Worm (Caenorhabditis elegans) whole organism, L2 larva: ENCODE measurements around the gene sdc-2.

Experiments
- C34F6.9 ChIP-seq: fragments of 150-350 bp; optimal IDR thresholded peaks from 2 replicates; lab custom pipeline; 2014; ENCODE audit warnings: missing biosample characterization, missing genetic modification characterization
- F13H6.1 ChIP-seq: sonication (generic microtip); optimal IDR thresholded peaks from 2 replicates; lab custom pipeline; 2016; ENCODE audit warnings: missing genetic modification characterization, missing compliant biosample characterization
- R02D3.7 ChIP-seq: fragments of 150-350 bp; optimal IDR thresholded peaks from 2 replicates; lab custom pipeline; 2014; ENCODE audit warnings: missing biosample characterization, missing genetic modification characterization
- Y55F3AM.14 ChIP-seq: fragments of 200-800 bp; sonication (Bioruptor generic); optimal IDR thresholded peaks from 2 replicates; lab custom pipeline; 2018; ENCODE audit warnings: mild to moderate bottlenecking, missing genetic modification characterization, missing compliant biosample characterization
- ZK546.5 ChIP-seq: sonication (generic microtip); optimal IDR thresholded peaks from 2 replicates; lab custom pipeline; 2017; ENCODE audit warnings: missing biosample characterization, missing genetic modification characterization
- alr-1 ChIP-seq: fragments of 150-350 bp; optimal IDR thresholded peaks from 2 replicates; lab custom pipeline; 2014; ENCODE audit warnings: missing biosample characterization, missing genetic modification characterization
- ceh-16 ChIP-seq: fragments of 150-350 bp; optimal IDR thresholded peaks from 2 replicates; lab custom pipeline; 2014; ENCODE audit warnings: missing biosample characterization, missing genetic modification characterization
- ceh-82 ChIP-seq: fragments of 150-350 bp; optimal IDR thresholded peaks from 2 replicates; lab custom pipeline; 2014; ENCODE audit warnings: missing biosample characterization, missing genetic modification characterization
- crh-2 ChIP-seq: sonication (generic microtip); optimal IDR thresholded peaks from 2 replicates; lab custom pipeline; 2017; ENCODE audit warnings: missing biosample characterization, missing genetic modification characterization
- egl-27 ChIP-seq: sonication (generic microtip); optimal IDR thresholded peaks from 3 replicates; lab custom pipeline; 2017; ENCODE audit warnings: missing biosample characterization, missing genetic modification reagents, missing genetic modification characterization
- elt-1 ChIP-seq: fragments of 150-350 bp; optimal IDR thresholded peaks from 2 replicates; lab custom pipeline; 2014; ENCODE audit warnings: missing biosample characterization, missing genetic modification characterization
- fos-1 ChIP-seq: fragments of 150-350 bp; optimal IDR thresholded peaks from 2 replicates; lab custom pipeline; 2014; ENCODE audit warnings: missing biosample characterization, missing genetic modification characterization
- gmeb-1 ChIP-seq: fragments of 150-350 bp; optimal IDR thresholded peaks from 2 replicates; lab custom pipeline; 2014; ENCODE audit warnings: missing biosample characterization, missing genetic modification characterization
- lin-39 ChIP-seq: fragments of 150-350 bp; optimal IDR thresholded peaks from 2 replicates; lab custom pipeline; 2014; ENCODE audit warnings: missing biosample characterization, missing genetic modification reagents, missing genetic modification characterization
- lsy-2 ChIP-seq, 2 experiments: fragments of 150-350 bp in 1 of 2; sonication (generic microtip) in 1 of 2; optimal IDR thresholded peaks; 2 replicates each; lab custom pipeline; 2014 to 2017; ENCODE audit warnings: missing biosample characterization in 2 of 2, missing genetic modification characterization in 2 of 2
- mab-5 ChIP-seq: fragments of 150-350 bp; optimal IDR thresholded peaks from 2 replicates; lab custom pipeline; 2014; ENCODE audit warnings: missing biosample characterization, missing genetic modification characterization
- mdl-1 ChIP-seq, 2 experiments: fragments of 150-350 bp in 1 of 2; sonication (generic microtip) in 1 of 2; optimal IDR thresholded peaks; 2 replicates each; lab custom pipeline; 2017; ENCODE audit warnings: missing biosample characterization in 2 of 2, missing genetic modification characterization in 2 of 2
- nhr-10 ChIP-seq: sonication (generic microtip); optimal IDR thresholded peaks from 2 replicates; lab custom pipeline; 2017; ENCODE audit warnings: missing biosample characterization, missing genetic modification characterization
- nhr-11 ChIP-seq: fragments of 150-350 bp; optimal IDR thresholded peaks from 2 replicates; lab custom pipeline; 2014; ENCODE audit warnings: missing biosample characterization, missing genetic modification characterization
- nhr-129 ChIP-seq: fragments of 150-350 bp; optimal IDR thresholded peaks from 2 replicates; lab custom pipeline; 2014; ENCODE audit warnings: missing biosample characterization, missing genetic modification characterization
- nhr-21 ChIP-seq: fragments of 150-350 bp; optimal IDR thresholded peaks from 2 replicates; lab custom pipeline; 2014; ENCODE audit warnings: missing biosample characterization, missing genetic modification characterization
- nhr-25 ChIP-seq: fragments of 150-350 bp; sonication (generic microtip); optimal IDR thresholded peaks from 3 replicates; lab custom pipeline; 2014; ENCODE audit warnings: missing biosample characterization, missing genetic modification characterization
- nhr-77 ChIP-seq: fragments of 150-350 bp; optimal IDR thresholded peaks from 2 replicates; lab custom pipeline; 2014; ENCODE audit warnings: missing biosample characterization, missing genetic modification characterization
- sem-4 ChIP-seq: fragments of 150-350 bp; optimal IDR thresholded peaks from 2 replicates; lab custom pipeline; 2014; ENCODE audit warnings: missing biosample characterization, missing genetic modification reagents, missing genetic modification characterization
- sma-3 ChIP-seq: sonication (generic microtip); optimal IDR thresholded peaks from 2 replicates; lab custom pipeline; 2016; ENCODE audit warnings: missing genetic modification reagents, missing genetic modification characterization, missing compliant biosample characterization
- sma-9 ChIP-seq, 2 experiments: fragments of 150-350 bp in 1 of 2; sonication (generic microtip) in 1 of 2; optimal IDR thresholded peaks; 2 replicates each; lab custom pipeline; 2014 to 2016; ENCODE audit warnings: missing genetic modification characterization in 2 of 2, mild to moderate bottlenecking in 1 of 2, missing biosample characterization in 1 of 2, missing compliant biosample characterization in 1 of 2, missing genetic modification reagents in 1 of 2, moderate library complexity in 1 of 2
- snpc-4 ChIP-seq: fragments of 150-350 bp; optimal IDR thresholded peaks from 2 replicates; lab custom pipeline; 2014; ENCODE audit warnings: missing biosample characterization, missing genetic modification characterization
- unc-55 ChIP-seq: fragments of 150-350 bp; sonication (generic microtip); optimal IDR thresholded peaks from 3 replicates; lab custom pipeline; 2014; ENCODE audit warnings: missing biosample characterization, missing genetic modification reagents, missing genetic modification characterization
- unc-62 ChIP-seq: fragments of 150-350 bp; optimal IDR thresholded peaks from 2 replicates; lab custom pipeline; 2014; ENCODE audit warnings: missing biosample characterization, missing genetic modification reagents, missing genetic modification characterization
- ztf-1 ChIP-seq: fragments of 200-800 bp; sonication (Bioruptor generic); conservative IDR thresholded peaks from 2 replicates; pipeline ENCODE4 v1.3.6; 2022; ENCODE audit warnings: missing genetic modification characterization, missing compliant biosample characterization
- ztf-11 ChIP-seq: sonication (generic microtip); optimal IDR thresholded peaks from 2 replicates; lab custom pipeline; 2017; ENCODE audit warnings: missing biosample characterization, missing genetic modification characterization
- ztf-4 ChIP-seq: fragments of 150-350 bp; optimal IDR thresholded peaks from 2 replicates; lab custom pipeline; 2014; ENCODE audit warnings: missing biosample characterization, missing genetic modification characterization

The sdc-2 gene

ce11 chrX:11546445-11547275 is 24.2 kb downstream of the sdc-2 start, which contains the start of gene selt-1.1:
Gene selt-1.1 (minus strand): TSS chrX:11546495.
- TF ChIP-seq lin-39 (tag; lab: Kevin White, UChicago) (no peak), ceh-82 (no peak), ceh-16 (tag; lab: Kevin White, UChicago) (peak; percentile 24), nhr-77 (tag; lab: Kevin White, UChicago) (no peak), nhr-21 (tag; lab: Kevin White, UChicago) (no peak), Y55F3AM.14 (GFP tag; lab: Kevin White, UChicago) (peak; percentile 5), R02D3.7 (no peak), nhr-11 (tag; lab: Kevin White, UChicago) (no peak), ztf-11 (tag; lab: Kevin White, UChicago) (no peak), mab-5 (tag; lab: Kevin White, UChicago) (peak; percentile 10), sem-4 (no peak), unc-55 (GFP tag; lab: Kevin White, UChicago) (peak; percentile 34), fos-1 (tag; lab: Kevin White, UChicago) (peak; percentile 96), nhr-129 (tag; lab: Kevin White, UChicago) (peak; percentile 58), sma-3 (GFP tag; lab: Kevin White, UChicago) (peak; percentile 47), lsy-2 (tag; optimal IDR thresholded peaks at IDR 0.05; lab: Kevin White, UChicago) (peak in 1 of 2 experiments; percentile 47), snpc-4 (tag; lab: Kevin White, UChicago) (no peak), ztf-1 (GFP tag; lab: Robert Waterston, UW) (no peak), sma-9 (GFP tag; optimal IDR thresholded peaks at IDR 0.05; lab: Kevin White, UChicago) (peak; percentile 27), sma-9 (tag; optimal IDR thresholded peaks at IDR 0.05; lab: Kevin White, UChicago) (no peak), C34F6.9 (peak; percentile 54), nhr-25 (peak; percentile 63), F13H6.1 (tag; lab: Kevin White, UChicago) (peak; percentile 62), crh-2 (tag; lab: Kevin White, UChicago) (peak; percentile 66)
- TF ChIP-seq, all 48 proteins: peak for 13

- TF ChIP-seq ZK546.5 (no peak), egl-27 (tag; lab: Kevin White, UChicago) (no peak), nhr-11 (tag; lab: Kevin White, UChicago) (no peak), lsy-2 (tag; optimal IDR thresholded peaks at IDR 0.05; lab: Kevin White, UChicago) (no peak), lin-39 (tag; lab: Kevin White, UChicago) (no peak), nhr-10 (tag; lab: Kevin White, UChicago) (no peak), mdl-1 (tag; optimal IDR thresholded peaks at IDR 0.05; lab: Kevin White, UChicago) (no peak), crh-2 (tag; lab: Kevin White, UChicago) (no peak)
Measured at ce11 chrX:11547442-11548023, 25.0 kb downstream of the sdc-2 start.

ce11 chrX:11548308-11548707 is 25.8 kb downstream of the sdc-2 start, which contains the start of gene mig-2:
Gene mig-2 (plus strand): TSS chrX:11548608.
- TF ChIP-seq fos-1 (tag; lab: Kevin White, UChicago) (no peak), unc-62 (GFP tag; lab: Kevin White, UChicago) (no peak), crh-2 (tag; lab: Kevin White, UChicago) (no peak), ceh-82 (no peak), sma-9 (GFP tag; optimal IDR thresholded peaks at IDR 0.05; lab: Kevin White, UChicago) (no peak), sma-9 (tag; optimal IDR thresholded peaks at IDR 0.05; lab: Kevin White, UChicago) (no peak), gmeb-1 (no peak), lin-39 (tag; lab: Kevin White, UChicago) (no peak), sem-4 (no peak), alr-1 (tag; lab: Kevin White, UChicago) (no peak), ztf-4 (no peak), elt-1 (no peak)

ce11 chrX:11551808-11552207 is 29.3 kb downstream of the sdc-2 start:
- TF ChIP-seq F13H6.1 (tag; lab: Kevin White, UChicago) (no peak), unc-55 (GFP tag; lab: Kevin White, UChicago) (peak; percentile 57)
- TF ChIP-seq, all 48 proteins: peak for 1
